Worm (Caenorhabditis elegans) whole organism, L3 larva: ENCODE measurements around the gene mrps-5.

ENCODE experiments used
- ZK546.5 ChIP-seq: sonication (generic microtip); optimal IDR thresholded peaks from 2 replicates; lab custom pipeline; 2017; ENCODE audit warnings: missing biosample characterization, missing genetic modification characterization
- ceh-82 ChIP-seq: fragments of 150-350 bp; optimal IDR thresholded peaks from 2 replicates; lab custom pipeline; 2014; ENCODE audit warnings: missing biosample characterization, missing genetic modification characterization
- elt-2 ChIP-seq: sonication (generic microtip); optimal IDR thresholded peaks from 2 replicates; lab custom pipeline; 2016; ENCODE audit warnings: missing genetic modification reagents, mild to moderate bottlenecking, missing genetic modification characterization, missing compliant biosample characterization
- pha-4 ChIP-seq: fragments of 150-350 bp; optimal IDR thresholded peaks from 2 replicates; lab custom pipeline; 2014; ENCODE audit warnings: missing biosample characterization, missing genetic modification reagents, missing genetic modification characterization
- skn-1 ChIP-seq: fragments of 150-350 bp; optimal IDR thresholded peaks from 2 replicates; lab custom pipeline; 2014; ENCODE audit warnings: missing biosample characterization, missing genetic modification characterization

ce11 chrV:12579299-12579698 lies 16.0 kb downstream of the mrps-5 start, which contains the start of gene E02A10.3:
- TF ChIP-seq ceh-82 (tag; lab: Kevin White, UChicago) = no peak
- TF ChIP-seq ZK546.5 (tag; lab: Kevin White, UChicago) = no peak
- TF ChIP-seq elt-2 (tag; lab: Kevin White, UChicago) = no peak
- TF ChIP-seq skn-1 (tag; lab: Kevin White, UChicago) = no peak
- no peak for TF ChIP-seq pha-4 (tag; lab: Kevin White, UChicago)
